Worm (Caenorhabditis elegans): ENCODE results near the gene ZC412.5.

- TF ChIP-seq nhr-10 (tag; optimal IDR thresholded peaks at IDR 0.05) (no peak), nhr-11 (tag; optimal IDR thresholded peaks at IDR 0.05) (no peak), R02D3.7 (tag; optimal IDR thresholded peaks at IDR 0.05) (no peak), fos-1 (tag; optimal IDR thresholded peaks at IDR 0.05) (no peak), mdl-1 (tag; optimal IDR thresholded peaks at IDR 0.05) (no peak), elt-1 (tag; optimal IDR thresholded peaks at IDR 0.05) (no peak), unc-39 (tag; optimal IDR thresholded peaks at IDR 0.05) (no peak), lsy-2 (tag; optimal IDR thresholded peaks at IDR 0.05) (no peak), nhr-12 (tag; optimal IDR thresholded peaks at IDR 0.05) (no peak), lin-39 (tag; optimal IDR thresholded peaks at IDR 0.05) (no peak), skn-1 (tag; optimal IDR thresholded peaks at IDR 0.05) (no peak)
These were observed 22.7 kb downstream of the ZC412.5 start for ce11 chrV:14852620-14853019.

All from whole organism, L2 larva.